Fruit fly (Drosophila melanogaster) ovary, adult (tissue): ENCODE measurements around the gene Rga.
A peak's percentile ranks its signal among the peaks of the same experiment; 100 is the strongest.

ENCODE experiments used
- CG17801 ChIP-seq: fragments of 200-800 bp; optimal IDR thresholded peaks from 2 replicates; lab custom pipeline; 2019; ENCODE audit warnings: missing biosample characterization, mild to moderate bottlenecking, missing genetic modification characterization, moderate library complexity; ENCODE audit not compliant: partially characterized antibody

Gene Rga

dm6 chr3R:5633437-5633836 lies 20.5 kb upstream of the Rga start, which contains the start of gene CG12171:
TSS of gene CG12171 (plus strand) at chr3R:5633627.
- TF ChIP-seq CG17801 (GFP tag; lab: Kevin White, UChicago), result peak; percentile 57

- TF ChIP-seq CG17801 (GFP tag; lab: Kevin White, UChicago), result peak; percentile 57
Observed at dm6 chr3R:5632182-5632581, 19.3 kb upstream of the Rga start, which contains the start of gene CG31549. TSS of gene CG31549 (plus strand) at chr3R:5632192.

dm6 chr3R:5627552-5627951 lies 14.6 kb upstream of the Rga start, which contains the start of gene CG31551:
TSS of gene CG31551 (plus strand) at chr3R:5627852.
- no peak for TF ChIP-seq CG17801 (GFP tag; lab: Kevin White, UChicago)

dm6 chr3R:5624115-5624878 lies 11.4 kb upstream of the Rga start, which contains the start of the genes Dph4, Spec2 and RpL13A:
TSS of gene Dph4 (minus strand) at chr3R:5624125.
TSS of gene Spec2 (minus strand) at chr3R:5624125.
TSS of gene RpL13A (plus strand) at chr3R:5624474.
- peak; percentile 90 for TF ChIP-seq CG17801 (GFP tag; lab: Kevin White, UChicago)

dm6 chr3R:5622985-5623630 lies 10.2 kb upstream of the Rga start:
- TF ChIP-seq CG17801 (GFP tag; lab: Kevin White, UChicago), result peak; percentile 76

dm6 chr3R:5622406-5622752 lies 9.5 kb upstream of the Rga start:
- TF ChIP-seq CG17801 (GFP tag; lab: Kevin White, UChicago), result no peak

dm6 chr3R:5621714-5622405 lies 8.9 kb upstream of the Rga start:
- no peak for TF ChIP-seq CG17801 (GFP tag; lab: Kevin White, UChicago)

DNA sequence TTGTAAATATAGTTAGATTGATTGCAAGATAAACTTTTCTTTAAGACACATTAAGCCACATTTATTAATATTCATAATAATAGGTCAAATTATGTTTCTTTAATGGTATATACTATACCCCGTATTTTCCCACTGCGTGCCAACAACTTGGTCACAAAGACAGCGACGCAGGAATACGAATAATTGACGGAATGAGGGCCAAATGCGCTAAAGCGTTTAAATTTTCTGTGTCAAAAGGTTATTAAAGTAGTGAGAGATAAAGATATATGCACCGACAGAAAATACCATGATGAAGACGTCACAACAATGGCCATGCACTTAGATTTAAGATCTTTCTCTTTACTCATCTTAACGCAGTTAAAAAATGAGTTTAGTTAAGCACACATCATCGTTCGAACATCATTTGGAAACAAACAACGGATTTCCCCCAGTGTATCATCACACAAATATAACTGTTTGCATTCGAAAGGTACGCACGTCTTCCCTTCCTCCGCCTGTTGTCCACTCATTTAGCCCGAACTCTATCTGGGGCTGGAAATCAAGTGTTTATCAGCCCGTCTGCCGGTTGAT lies 7.6 kb upstream of the Rga start:
- no peak for TF ChIP-seq CG17801 (GFP tag; lab: Kevin White, UChicago)

DNA sequence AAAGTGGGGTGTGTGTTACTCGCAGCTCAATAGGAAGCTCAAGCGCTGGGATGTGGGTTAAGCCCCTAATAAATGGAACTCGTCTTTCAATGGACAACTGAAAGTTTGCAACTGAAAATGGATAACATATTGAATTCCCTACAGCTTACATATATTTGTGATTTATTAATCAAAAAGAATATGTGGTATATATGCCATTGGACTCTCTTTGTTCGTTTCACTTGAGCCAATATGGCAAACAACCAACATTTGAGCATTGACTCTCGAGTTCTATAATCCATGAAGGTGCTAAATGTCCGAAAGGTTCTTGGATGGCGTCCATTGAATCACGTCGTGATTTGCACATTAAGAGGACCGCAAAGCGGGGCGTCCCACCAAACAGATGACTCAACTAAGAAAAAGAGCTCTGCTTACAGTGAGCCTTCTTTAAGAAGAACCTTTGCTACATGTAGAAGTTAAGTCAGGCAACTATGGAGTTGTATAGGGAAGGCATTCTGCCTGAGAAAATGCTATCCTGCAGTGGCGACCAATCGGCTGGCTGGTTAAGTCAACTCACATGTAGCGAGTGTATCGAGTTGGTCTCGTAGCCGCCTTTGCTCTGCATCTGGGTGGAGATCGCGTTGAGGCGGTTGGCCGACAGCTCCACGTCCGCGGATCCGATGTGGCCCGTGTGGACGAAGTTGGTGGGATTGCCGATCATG lies 5.2 kb upstream of the Rga start:
- TF ChIP-seq CG17801 (GFP tag; lab: Kevin White, UChicago), result no peak

- no peak for TF ChIP-seq CG17801 (GFP tag; lab: Kevin White, UChicago)
Observed at dm6 chr3R:5615484-5615883, 2.6 kb upstream of the Rga start.

- peak; percentile 55 for TF ChIP-seq CG17801 (GFP tag; lab: Kevin White, UChicago)
Observed at dm6 chr3R:5613114-5613443, 167 bp upstream of the Rga start, which contains the start of gene Atu. TSS of gene Atu (plus strand) at chr3R:5613358.

DNA sequence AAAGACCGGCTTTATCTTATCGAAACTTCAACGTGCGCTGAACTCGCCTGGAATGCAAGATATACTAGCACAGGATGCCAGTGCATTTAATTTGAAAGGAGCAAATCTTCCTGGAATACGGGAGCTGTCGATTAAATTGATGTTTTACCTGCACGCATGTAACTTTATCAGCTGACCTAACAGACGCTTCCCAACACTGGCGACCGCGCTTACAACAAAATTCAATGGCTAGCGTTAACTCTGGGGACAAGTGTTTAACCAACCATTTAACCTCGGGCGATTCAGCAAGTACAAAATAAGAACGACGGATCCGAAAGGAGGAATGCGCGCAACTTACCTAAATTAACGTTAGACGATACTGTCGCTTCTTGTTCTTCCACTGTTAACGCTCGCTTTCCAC lies 1.2 kb downstream of the Rga start:
- peak; percentile 4 for TF ChIP-seq CG17801 (GFP tag; lab: Kevin White, UChicago)

dm6 chr3R:5611167-5611566 lies 1.7 kb downstream of the Rga start:
- TF ChIP-seq CG17801 (GFP tag; lab: Kevin White, UChicago), result no peak

dm6 chr3R:5610656-5611055 lies 2.3 kb downstream of the Rga start:
- TF ChIP-seq CG17801 (GFP tag; lab: Kevin White, UChicago), result no peak
